Worm (Caenorhabditis elegans) whole organism, L4/young adult: Measurements from ENCODE around the gene Y57A10C.8.

Source experiments
- W03F9.2 ChIP-seq: fragments of 150-350 bp; optimal IDR thresholded peaks from 2 replicates; lab custom pipeline; 2014; ENCODE audit warnings: missing biosample characterization, missing genetic modification characterization
- dao-5 ChIP-seq: sonication (generic microtip); optimal IDR thresholded peaks from 2 replicates; lab custom pipeline; 2016; ENCODE audit warnings: missing genotype, missing genetic modification characterization, moderate library complexity, missing compliant biosample characterization
- him-1 ChIP-seq: sonication (generic microtip); optimal IDR thresholded peaks from 2 replicates; lab custom pipeline; 2016; ENCODE audit warnings: missing genotype, missing genetic modification reagents, missing genetic modification characterization, missing compliant biosample characterization

The Y57A10C.8 gene

DNA sequence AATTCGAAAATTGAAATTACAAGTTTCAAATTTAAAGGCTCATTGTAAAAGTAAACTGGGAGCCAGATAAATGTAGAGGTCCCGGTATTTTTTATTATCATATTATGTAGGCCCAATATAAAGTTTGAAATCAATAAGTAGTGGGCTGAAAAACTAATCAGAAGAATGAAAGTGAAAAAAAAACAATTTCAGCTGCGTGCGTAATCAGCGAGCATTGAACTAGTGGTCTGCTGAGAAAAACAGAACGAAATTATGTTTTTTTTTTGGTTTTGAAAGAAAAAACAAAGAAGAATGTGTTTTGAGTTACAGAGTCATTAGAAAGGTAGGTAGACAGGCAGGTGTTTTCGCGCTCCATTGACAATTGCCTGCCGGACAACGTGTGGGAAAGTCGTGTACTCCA is 20.9 kb downstream of the Y57A10C.8 start, which contains the start of gene sre-31:
Gene sre-31, minus strand, starts transcription at position 101 of the 400 bp plus-strand sequence.
- TF ChIP-seq him-1 (tag; lab: Kevin White, UChicago) (no peak), W03F9.2 (tag; lab: Kevin White, UChicago) (no peak), dao-5 (tag; lab: Kevin White, UChicago) (no peak)

DNA sequence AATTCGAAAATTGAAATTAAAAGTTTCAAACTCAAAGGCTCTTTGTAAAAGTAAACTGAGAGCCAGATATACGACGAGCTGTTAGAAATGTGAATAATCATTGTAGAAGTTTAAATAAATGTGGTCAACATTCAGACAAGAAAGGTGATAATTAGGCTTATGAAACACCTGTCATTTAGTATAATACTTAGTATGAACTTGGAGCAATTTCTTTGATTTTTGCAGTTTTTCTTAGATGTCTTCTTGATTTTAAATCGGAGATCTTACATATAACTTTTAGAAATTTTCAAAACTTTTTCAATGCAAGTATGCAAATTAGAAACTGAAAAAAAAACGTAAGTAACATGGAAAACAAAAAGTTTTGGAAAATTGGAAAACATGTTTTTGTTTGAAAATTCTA is 23.2 kb downstream of the Y57A10C.8 start, which contains the start of gene sre-30:
Gene sre-30, minus strand, starts transcription at position 101 of the 400 bp plus-strand sequence.
- TF ChIP-seq him-1 (tag; lab: Kevin White, UChicago): no peak
- TF ChIP-seq W03F9.2 (tag; lab: Kevin White, UChicago): no peak
- no peak for TF ChIP-seq dao-5 (tag; lab: Kevin White, UChicago)

DNA sequence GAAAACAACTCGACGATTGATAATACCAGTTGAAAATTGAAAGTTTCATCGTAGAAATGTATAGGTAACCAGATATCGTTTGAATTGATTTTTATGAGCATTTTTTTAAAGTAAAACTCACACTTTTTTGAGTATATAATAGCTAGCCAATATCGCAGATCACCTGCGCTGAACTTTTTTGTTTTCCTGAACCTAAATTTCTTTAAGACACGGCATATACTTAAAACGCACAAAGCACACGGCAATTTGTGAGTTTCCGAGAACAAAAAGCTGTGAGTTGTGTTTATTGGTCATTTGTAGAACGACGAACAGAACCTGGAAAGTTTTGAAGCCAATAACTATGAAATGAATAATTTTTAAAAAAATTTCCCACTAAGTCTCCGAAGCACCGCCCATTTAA is 27.9 kb downstream of the Y57A10C.8 start, which contains the start of gene sre-29:
Gene sre-29, minus strand, starts transcription at position 101 of the 400 bp plus-strand sequence.
- TF ChIP-seq W03F9.2 (tag; lab: Kevin White, UChicago) (no peak), dao-5 (tag; lab: Kevin White, UChicago) (no peak), him-1 (tag; lab: Kevin White, UChicago) (no peak)

DNA sequence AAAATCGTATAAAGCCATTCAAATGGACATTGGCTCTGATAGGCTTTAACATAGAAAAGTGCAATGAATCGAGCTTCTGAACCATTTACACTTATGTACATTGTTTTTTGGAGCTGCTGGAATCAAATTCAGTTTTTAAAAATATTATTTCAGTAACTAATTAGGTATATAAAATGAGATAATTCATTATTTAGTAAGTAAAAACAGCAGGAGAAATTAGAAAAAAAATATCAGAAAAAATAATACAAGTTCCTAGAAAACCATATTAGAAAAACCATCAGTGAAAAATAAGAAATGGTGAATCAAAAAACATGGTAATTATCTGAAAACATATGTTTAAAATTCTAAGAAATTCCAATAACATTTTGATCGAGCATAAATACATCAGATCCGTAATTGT is 32.0 kb downstream of the Y57A10C.8 start, which contains the start of gene F57G9.7:
Gene F57G9.7, minus strand, starts transcription at position 101 of the 400 bp plus-strand sequence.
- no peak for TF ChIP-seq him-1 (tag; lab: Kevin White, UChicago)
- no peak for TF ChIP-seq W03F9.2 (tag; lab: Kevin White, UChicago)
- no peak for TF ChIP-seq dao-5 (tag; lab: Kevin White, UChicago)

DNA sequence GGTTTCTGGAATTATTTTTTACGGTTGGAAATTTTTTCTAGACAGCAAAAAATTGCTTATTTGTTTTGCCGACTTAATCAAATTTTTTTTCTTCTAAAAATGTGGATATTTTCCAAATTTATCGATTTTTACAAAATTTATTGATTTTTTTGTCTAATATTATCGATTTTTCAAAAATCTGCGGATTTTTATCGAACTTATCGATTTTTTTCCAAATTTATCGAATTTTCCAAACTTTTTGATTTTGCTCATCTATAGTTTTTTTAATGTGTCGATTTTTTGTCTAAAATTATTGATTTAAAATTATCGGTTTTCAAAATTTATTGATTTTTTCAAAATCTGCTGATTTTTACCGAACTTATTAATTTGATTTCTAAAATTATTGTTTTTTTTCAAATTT is 35.5 kb downstream of the Y57A10C.8 start:
- TF ChIP-seq him-1 (tag; lab: Kevin White, UChicago) (no peak), W03F9.2 (tag; lab: Kevin White, UChicago) (no peak), dao-5 (tag; lab: Kevin White, UChicago) (no peak)

DNA sequence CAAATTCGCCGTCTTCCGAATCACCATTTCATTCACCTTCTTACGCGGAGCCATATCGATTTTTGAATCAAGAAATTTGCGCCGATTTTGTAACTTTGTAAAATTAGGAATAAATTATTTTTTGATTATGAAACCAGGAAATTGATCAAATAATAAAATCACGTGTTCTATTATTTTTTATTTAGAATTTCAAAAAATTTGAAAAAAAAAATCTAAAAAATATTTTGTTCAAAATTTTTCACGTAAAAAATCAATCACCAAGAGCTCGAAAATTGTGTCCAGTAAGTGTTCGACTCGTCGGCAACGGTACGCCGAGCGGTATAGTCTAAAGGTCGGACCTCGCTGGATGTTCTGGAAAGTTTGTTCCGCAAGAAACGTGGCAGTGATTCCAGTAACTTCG is 36.0 kb downstream of the Y57A10C.8 start, which contains the start of gene Y57A10B.7:
Gene Y57A10B.7, minus strand, starts transcription at position 101 of the 400 bp plus-strand sequence.
- no peak for TF ChIP-seq dao-5 (tag; lab: Kevin White, UChicago)
- no peak for TF ChIP-seq W03F9.2 (tag; lab: Kevin White, UChicago)

DNA sequence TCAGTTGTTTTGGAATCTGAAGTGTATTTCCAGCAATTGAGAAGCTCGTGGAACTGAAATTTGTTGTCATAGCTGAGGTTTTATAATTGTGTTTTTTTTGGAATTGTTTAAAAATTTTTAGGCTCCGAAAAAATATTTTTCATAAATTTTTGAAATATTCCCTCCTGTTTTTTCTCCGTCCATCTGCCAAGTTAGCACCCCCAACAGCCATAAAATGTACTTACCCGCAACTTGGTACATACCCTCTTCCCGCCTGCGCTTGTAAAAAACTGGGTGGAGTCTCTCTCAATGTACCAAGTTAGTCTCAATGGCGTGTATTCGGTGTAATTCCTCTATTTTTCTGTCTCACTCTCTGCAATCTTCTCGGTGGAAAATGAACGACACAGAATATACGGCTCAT is 39.9 kb downstream of the Y57A10C.8 start, which contains the start of gene Y57A10B.6:
Gene Y57A10B.6, plus strand, starts transcription at position 301 of the 400 bp plus-strand sequence.
- no peak for TF ChIP-seq dao-5 (tag; lab: Kevin White, UChicago)

DNA sequence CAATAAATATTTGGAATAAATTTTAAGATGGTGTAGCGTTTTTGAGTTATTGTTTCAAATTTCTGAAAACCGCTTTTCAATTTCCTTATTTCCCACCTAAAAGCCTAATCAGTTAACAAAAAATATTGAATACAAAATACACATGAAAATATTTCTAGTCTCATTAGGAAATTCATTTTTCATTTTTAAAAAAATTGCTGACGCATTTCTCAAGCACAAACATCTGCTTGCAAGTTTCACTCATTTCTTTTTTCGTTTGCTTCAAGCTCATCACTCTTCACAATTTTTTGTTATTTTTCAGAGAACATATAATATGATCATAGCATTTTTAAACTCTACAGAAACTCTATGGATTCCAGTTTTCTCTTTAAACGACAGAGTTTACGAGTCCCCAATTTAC is 41.7 kb downstream of the Y57A10C.8 start, which contains the start of gene sre-41:
Gene sre-41, plus strand, starts transcription at position 301 of the 400 bp plus-strand sequence.
- no peak for TF ChIP-seq W03F9.2 (tag; lab: Kevin White, UChicago)
- no peak for TF ChIP-seq dao-5 (tag; lab: Kevin White, UChicago)
- no peak for TF ChIP-seq him-1 (tag; lab: Kevin White, UChicago)

DNA sequence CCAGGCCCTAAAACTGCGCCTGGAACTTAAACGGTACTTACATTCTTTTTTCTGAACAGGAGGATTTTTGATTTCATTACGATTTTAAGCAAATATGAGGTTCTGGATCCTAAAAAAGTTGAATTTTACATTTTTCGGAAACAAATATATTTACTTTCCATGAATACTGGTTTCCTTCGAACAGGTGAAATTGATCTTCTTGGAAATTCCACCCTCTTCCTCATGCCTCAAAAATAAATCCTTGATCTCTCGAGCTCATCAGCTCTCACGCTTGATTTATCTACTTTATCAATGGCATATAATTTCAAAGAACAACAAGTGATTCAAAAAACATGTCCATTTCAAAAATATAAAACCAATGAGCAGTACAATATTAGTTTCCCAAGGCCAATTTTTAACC is 42.2 kb downstream of the Y57A10C.8 start:
- TF ChIP-seq W03F9.2 (tag; lab: Kevin White, UChicago) (no peak), him-1 (tag; lab: Kevin White, UChicago) (no peak), dao-5 (tag; lab: Kevin White, UChicago) (no peak)

DNA sequence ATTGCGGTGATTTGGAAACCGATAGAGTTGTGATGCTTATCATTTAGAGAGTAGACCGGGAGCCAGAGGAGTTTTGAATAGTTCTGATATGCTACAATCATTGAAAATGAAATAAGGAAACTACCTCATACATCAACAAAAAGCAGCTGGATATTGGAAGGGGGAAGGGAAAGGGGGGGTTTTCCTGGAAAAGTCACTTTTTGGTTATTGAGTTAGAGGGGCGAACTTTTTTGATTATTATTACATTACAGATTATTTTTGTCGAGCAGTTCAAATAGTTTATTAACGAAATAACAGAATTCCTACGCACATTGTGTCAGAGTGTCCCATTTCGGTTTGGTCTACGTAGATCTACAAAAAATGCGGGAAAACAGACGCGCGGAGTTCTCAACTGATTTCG is 42.9 kb downstream of the Y57A10C.8 start, which contains the start of gene sre-42:
Gene sre-42, minus strand, starts transcription at position 101 of the 400 bp plus-strand sequence.
- no peak for TF ChIP-seq dao-5 (tag; lab: Kevin White, UChicago)
- TF ChIP-seq him-1 (tag; lab: Kevin White, UChicago): no peak
- no peak for TF ChIP-seq W03F9.2 (tag; lab: Kevin White, UChicago)

DNA sequence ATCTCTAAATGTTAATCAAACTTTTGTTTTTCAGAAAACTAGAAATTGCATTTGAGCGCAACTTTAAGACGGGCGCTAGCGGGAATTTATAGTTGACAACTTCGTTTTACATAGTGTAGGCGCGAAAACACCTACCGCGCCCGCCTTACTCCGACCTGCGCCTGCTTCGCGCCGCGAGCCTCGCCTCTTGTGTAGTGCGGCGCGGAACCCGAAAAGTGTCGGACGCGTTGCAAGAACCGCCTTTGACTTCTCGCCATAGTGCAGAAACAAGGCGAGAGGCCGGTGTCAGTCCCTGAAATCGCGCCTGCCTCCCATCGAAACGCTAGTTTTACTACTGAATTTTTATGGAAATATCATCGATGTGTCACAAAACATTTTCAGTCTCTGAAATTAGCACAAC is 43.8 kb downstream of the Y57A10C.8 start:
- no peak for TF ChIP-seq W03F9.2 (tag; lab: Kevin White, UChicago)
- TF ChIP-seq dao-5 (tag; lab: Kevin White, UChicago): no peak
- TF ChIP-seq him-1 (tag; lab: Kevin White, UChicago): no peak

DNA sequence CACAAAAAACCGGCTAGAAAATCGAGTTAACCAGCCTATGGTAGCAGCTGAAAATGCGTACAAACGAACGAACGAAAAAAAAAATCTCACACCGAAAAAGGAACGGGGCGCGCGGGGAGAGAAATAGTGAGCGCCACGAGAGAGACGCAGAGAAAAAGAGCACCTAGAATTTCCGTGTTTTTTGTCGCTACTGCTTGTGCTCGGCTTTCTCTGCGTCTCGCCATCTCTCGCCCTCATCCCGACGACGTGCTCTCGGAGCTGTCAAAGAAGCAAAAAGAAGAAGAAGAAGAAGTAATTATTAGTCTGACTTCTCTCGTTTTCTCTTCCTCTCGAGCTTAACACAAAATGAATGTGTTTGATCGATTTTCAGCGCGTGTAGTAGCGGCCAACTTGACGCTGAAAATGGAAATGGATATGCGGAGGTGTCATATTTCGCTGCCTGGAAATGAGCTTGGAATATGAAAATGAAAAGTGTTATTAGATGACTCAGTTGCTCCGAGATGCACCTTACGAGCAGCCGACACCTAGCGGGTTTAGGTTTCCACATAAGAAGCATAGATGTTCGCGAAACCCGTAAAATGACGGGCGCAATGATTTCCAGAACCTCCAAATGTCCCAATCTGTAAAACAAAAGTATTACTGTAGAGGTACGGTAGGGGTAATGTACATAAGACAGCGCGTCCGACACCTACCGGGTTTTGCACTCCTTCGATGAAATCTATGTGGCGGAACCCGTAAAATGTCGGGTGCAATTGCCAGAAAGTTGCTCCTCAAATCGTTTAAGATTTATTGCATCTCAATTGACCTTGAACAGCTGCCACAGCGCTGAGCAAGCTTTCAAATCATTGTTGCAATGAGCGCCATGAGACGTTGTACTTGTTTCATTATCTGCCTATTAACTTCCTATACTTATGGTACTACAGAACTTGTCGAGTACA is 46.7 kb downstream of the Y57A10C.8 start, which contains the start of gene btb-14:
Gene btb-14, plus strand, starts transcription at position 839 of the 938 bp plus-strand sequence.
- peak; percentile 11 for TF ChIP-seq him-1 (tag; lab: Kevin White, UChicago)
- TF ChIP-seq dao-5 (tag; lab: Kevin White, UChicago): no peak
- TF ChIP-seq W03F9.2 (tag; lab: Kevin White, UChicago): no peak

DNA sequence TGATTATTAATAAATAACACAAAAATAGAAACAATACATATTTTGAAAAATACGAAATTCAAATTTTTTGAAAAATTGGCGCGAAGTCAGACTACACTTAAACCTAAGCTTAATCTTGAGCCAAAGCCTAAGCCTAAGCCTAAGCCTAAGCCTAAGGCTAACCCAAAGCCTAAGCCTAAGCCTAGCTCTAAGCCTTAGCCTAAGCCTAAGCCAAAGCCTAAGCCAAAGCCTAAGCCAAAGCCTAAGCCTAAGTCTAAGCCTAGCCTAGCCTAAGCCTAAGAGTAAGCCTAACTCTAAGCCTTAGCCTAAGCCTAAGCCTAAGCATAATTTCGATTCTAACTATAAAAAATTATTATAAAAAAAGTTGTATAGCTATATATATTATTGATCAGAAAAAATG is 48.8 kb downstream of the Y57A10C.8 start:
- TF ChIP-seq him-1 (tag; lab: Kevin White, UChicago) (no peak), W03F9.2 (tag; lab: Kevin White, UChicago) (no peak), dao-5 (tag; lab: Kevin White, UChicago) (no peak)
